Worm (Caenorhabditis elegans): ENCODE measurements around the gene bath-44.

ce11 chrII:7385442-7385841 is 9.3 kb upstream of the bath-44 start, which contains the start of gene sre-3:
- TF ChIP-seq him-1 (tag; optimal IDR thresholded peaks at IDR 0.05), result no peak
- TF ChIP-seq W03F9.2 (tag; optimal IDR thresholded peaks at IDR 0.05), result no peak
